Fruit fly (Drosophila melanogaster): ENCODE data around the gene CG9915.

Gene CG9915

DNA sequence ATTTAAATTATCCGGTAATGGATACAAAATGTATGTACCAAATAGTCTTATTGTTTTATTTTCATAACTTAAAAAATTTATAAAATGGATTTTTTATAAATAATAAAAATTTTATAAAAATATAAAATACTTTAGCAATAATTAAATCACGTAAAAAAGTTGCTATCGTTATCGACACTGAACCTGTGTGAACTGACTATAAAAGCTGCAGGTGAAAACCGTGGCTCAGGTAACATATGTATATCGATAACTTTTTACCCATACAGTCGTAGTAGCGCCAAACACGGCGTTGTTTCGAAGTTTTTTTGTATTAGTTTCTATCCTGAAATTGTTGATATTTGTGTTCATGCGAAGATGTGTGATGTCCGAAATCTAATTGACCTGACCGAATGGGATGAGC lies 9.3 kb downstream of the CG9915 start, which contains the start of gene CG3679 (continued):
- TF ChIP-seq CG18011 (GFP tag; optimal IDR thresholded peaks at IDR 0.05) (no peak), dmrt99B (tag; optimal IDR thresholded peaks at IDR 0.05) (no peak), CG7372 (GFP tag; IDR thresholded peaks at IDR 0.05) (no peak), CG3065 (GFP tag; optimal IDR thresholded peaks at IDR 0.05) (no peak), CG32532 (GFP tag; IDR thresholded peaks at IDR 0.05) (no peak), slbo (GFP tag; IDR thresholded peaks at IDR 0.05) (no peak), CG8478 (optimal IDR thresholded peaks at IDR 0.05) (no peak), CG10209 (GFP tag; optimal IDR thresholded peaks at IDR 0.05) (no peak), CG14860 (GFP tag; IDR thresholded peaks at IDR 0.05; ENCODE audit: partially characterized antibody) (peak; percentile 67), zen2 (GFP tag; IDR thresholded peaks at IDR 0.05; ENCODE audit: partially characterized antibody) (peak; percentile 12; the same call in 1 of the 3 replicates), gcm2 (GFP tag; optimal IDR thresholded peaks at IDR 0.05) (no peak), wdn (GFP tag; IDR thresholded peaks at IDR 0.05) (no peak), Usf (GFP tag; optimal IDR thresholded peaks at IDR 0.05) (no peak), CG10321 (GFP tag; IDR thresholded peaks at IDR 0.05) (no peak), tx (GFP tag; optimal IDR thresholded peaks at IDR 0.05) (no peak), scrt (GFP tag; optimal IDR thresholded peaks at IDR 0.05) (no peak), CG4360 (GFP tag; IDR thresholded peaks at IDR 0.05) (no peak), Lpt (GFP tag; optimal IDR thresholded peaks at IDR 0.05) (no peak), sob (GFP tag; IDR thresholded peaks at IDR 0.05) (no peak), ind (GFP tag; optimal IDR thresholded peaks at IDR 0.05) (no peak), Stat92E (GFP tag; optimal IDR thresholded peaks at IDR 0.05) (no peak), prd (optimal IDR thresholded peaks at IDR 0.05) (no peak), prd (GFP tag; IDR thresholded peaks at IDR 0.05) (no peak), bab2 (GFP tag; optimal IDR thresholded peaks at IDR 0.05) (no peak), Bgb (GFP tag; IDR thresholded peaks at IDR 0.05; ENCODE audit: partially characterized antibody) (peak; percentile 78), BEAF-32 (GFP tag; optimal IDR thresholded peaks at IDR 0.05) (peak; percentile 59), CG5180 (GFP tag; optimal IDR thresholded peaks at IDR 0.05) (no peak), Xrp1 (GFP tag; IDR thresholded peaks at IDR 0.05) (0 out of 2 replicates have a peak, but pooled peaks have one; percentile 10), MESR4 (GFP tag; optimal IDR thresholded peaks at IDR 0.05) (no peak), CG6254 (GFP tag; optimal IDR thresholded peaks at IDR 0.05) (no peak), Hsf (GFP tag; optimal IDR thresholded peaks at IDR 0.05) (no peak), E2f2 (GFP tag; IDR thresholded peaks at IDR 0.05) (peak; percentile 83), slou (GFP tag; optimal IDR thresholded peaks at IDR 0.05) (no peak), CG34422 (GFP tag; IDR thresholded peaks at IDR 0.05) (no peak), Doc3 (GFP tag; IDR thresholded peaks at IDR 0.05; ENCODE audit: partially characterized antibody) (peak; percentile 58; the same call in 2 of the 3 replicates), CG6765 (GFP tag; optimal IDR thresholded peaks at IDR 0.05) (no peak), chn (GFP tag; optimal IDR thresholded peaks at IDR 0.05) (no peak), wor (GFP tag; IDR thresholded peaks at IDR 0.05) (no peak), HHEX (GFP tag; optimal IDR thresholded peaks at IDR 0.05) (no peak), gsb-n (tag; optimal IDR thresholded peaks at IDR 0.05) (no peak), CG2712 (tag; optimal IDR thresholded peaks at IDR 0.05) (peak; percentile 58), CG6854 (GFP tag; optimal IDR thresholded peaks at IDR 0.05) (no peak), Hr51 (GFP tag; optimal IDR thresholded peaks at IDR 0.05) (no peak), nerfin-2 (GFP tag; IDR thresholded peaks at IDR 0.05; ENCODE audit: partially characterized antibody) (peak; percentile 69), CG13624 (GFP tag; optimal IDR thresholded peaks at IDR 0.05) (no peak), zfh1 (GFP tag; IDR thresholded peaks at IDR 0.05) (no peak), CG6654 (GFP tag; optimal IDR thresholded peaks at IDR 0.05) (no peak), grau (tag; optimal IDR thresholded peaks at IDR 0.05) (no peak), lola (GFP tag; optimal IDR thresholded peaks at IDR 0.05) (no peak), chif (GFP tag; optimal IDR thresholded peaks at IDR 0.05) (no peak), CG2116 (GFP tag; optimal IDR thresholded peaks at IDR 0.05) (peak; percentile 75)

Measured in whole organism, embryonic.